Fruit fly (Drosophila melanogaster) whole organism: ENCODE data around the gene cyr.

Experiments used
- CG8478 ChIP-seq: fragments of >200 bp; optimal IDR thresholded peaks from 2 replicates; lab custom pipeline; 2018; ENCODE audit warnings: inconsistent platforms
- usp ChIP-seq: fragments of >200 bp; optimal IDR thresholded peaks from 2 replicates; lab custom pipeline; 2017; ENCODE audit warnings: missing biosample characterization, missing genetic modification characterization, mixed read lengths

DNA sequence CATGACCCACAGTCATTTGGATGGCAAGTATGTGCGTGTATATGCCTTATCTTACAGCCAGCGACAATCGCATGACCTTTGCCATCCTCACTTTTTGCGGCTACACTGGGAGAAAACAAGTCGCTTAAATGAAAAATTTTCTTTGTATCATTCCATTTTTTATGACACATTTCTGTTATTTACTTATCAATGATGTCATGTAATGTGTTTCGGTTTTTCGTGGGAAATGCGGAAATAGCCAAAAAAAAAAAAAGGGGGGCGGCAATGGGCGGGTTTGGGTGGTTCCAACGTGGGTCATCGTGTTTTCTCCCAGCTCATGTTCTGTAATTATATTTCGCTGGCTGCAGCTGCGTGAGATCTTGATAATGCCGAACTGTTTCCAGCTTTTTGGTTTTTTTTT is 55.3 kb downstream of the cyr start:
- TF ChIP-seq usp (GFP tag; lab: Kevin White, UChicago) (no peak), CG8478 (lab: Kevin White, UChicago) (no peak)
